Fruit fly (Drosophila melanogaster): Measurements from ENCODE around the gene thoc7.

Gene thoc7

DNA sequence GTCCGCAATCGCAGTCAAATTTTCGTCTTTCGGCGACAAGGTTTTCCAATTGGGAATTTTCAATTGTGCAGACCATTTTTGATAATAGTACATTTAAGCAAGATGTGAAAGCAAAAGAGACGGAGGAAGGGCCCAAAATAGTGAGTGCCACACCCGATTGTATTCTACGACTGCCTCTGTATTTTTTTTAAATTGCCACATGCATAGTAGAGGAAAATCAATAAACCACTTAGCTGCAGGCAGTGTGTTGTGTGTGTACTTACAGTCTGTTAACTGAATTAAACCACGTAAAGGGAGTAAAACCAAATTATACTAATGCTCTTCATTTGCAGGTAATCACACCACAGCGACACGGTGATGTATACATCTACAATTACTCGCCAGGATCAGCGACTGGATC lies 40.8 kb downstream of the thoc7 start:
- no peak for TF ChIP-seq noc (tag; optimal IDR thresholded peaks at IDR 0.05)

DNA sequence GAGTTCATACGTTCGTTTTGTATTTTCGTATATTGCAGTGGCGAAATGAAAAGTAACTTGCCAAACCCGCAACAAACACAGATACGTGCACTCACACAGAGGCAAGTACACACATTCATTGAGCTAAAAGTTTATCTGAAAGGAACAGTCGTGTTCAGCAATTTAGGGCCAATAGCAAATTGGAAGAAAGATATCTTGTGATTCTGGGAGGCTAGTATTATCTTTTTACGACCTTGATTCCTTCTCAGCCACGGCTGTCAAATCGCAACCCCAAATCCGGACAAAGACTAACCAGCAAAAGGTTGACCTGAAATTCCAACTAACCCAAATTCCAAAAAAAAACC lies 45.7 kb downstream of the thoc7 start:
- no peak for TF ChIP-seq noc (tag; optimal IDR thresholded peaks at IDR 0.05)

DNA sequence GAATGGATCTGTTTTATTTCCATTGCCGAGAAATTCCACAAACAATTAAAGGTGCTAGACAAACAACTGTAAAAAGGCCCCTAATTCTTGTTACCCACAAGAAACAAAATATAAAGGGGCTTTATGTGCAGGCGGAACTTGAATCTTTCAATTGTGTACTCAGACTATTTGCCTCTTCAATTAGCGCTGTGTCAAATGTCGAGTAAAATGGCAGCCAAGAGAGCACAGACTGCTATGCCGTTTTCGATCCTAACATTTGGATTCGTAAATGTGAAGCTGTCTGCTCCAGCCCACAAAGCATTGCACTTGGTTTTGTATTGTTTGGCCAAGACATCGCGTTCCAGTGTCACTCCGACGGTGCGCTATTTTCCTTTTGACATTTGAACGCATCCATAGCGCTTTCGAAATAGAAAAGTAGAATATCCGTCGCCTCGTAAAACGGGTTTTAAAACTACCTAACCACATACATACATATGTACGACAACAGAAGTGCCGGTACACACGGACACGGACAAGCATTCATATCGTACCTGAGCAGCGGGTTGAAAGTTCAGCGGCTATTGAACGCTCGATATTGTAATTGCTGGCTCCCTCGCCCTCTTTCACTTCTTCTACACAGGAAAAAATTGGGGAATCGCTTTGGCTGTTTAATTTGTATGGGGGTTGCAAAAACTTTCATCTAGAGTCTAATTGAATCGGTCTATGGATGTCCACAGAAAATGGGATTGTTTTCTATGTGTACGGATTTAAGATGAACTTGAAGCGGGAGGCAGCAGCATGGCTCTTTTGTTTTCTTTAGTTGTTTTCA lies 46.3 kb downstream of the thoc7 start:
- TF ChIP-seq noc (tag; optimal IDR thresholded peaks at IDR 0.05), result no peak

DNA sequence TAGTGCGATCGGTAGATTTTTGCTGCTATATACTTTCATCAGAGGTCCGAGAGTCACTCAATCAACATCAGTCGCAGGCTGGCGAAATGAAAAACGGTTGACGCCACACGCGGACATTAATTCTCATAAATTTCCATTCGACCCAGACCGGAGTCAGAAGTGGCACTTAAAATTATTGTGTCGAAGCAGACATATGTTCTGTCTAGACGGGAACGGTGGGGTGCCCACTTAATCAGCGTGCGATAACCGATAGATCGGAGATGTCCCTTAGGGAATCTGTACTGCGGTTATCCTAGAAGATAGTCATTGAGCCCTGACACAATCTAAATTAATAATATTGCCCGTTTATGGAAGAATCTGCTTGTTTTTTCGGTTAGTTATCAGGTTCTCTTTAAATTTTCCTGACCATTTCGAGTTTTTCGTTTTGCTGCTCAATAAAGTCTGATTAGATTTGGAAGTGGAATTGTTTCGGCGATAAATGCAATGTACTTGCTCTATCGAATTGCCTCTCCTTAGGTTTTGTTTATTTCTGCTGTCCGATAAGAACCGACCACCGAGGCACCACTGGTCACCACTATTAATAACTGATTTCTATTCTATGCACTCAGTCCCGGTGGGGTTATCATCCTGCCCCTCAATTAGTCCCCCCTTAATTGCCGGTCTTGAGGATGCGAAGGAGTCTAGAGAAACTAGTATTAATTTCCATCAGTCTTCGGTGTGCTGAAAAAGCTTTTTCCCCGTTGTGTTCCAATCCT lies 50.5 kb downstream of the thoc7 start:
- TF ChIP-seq noc (tag; optimal IDR thresholded peaks at IDR 0.05), result no peak
